Worm (Caenorhabditis elegans) whole organism, L2 larva: ENCODE measurements around the gene gar-2.

Experiments used
- R02D3.7 ChIP-seq: fragments of 150-350 bp; optimal IDR thresholded peaks from 2 replicates; lab custom pipeline; 2014; ENCODE audit warnings: missing biosample characterization, missing genetic modification characterization
- ama-1 ChIP-seq: fragments of 150-350 bp; optimal IDR thresholded peaks from 2 replicates; lab custom pipeline; 2018; ENCODE audit warnings: inconsistent platforms
- crh-2 ChIP-seq: sonication (generic microtip); optimal IDR thresholded peaks from 2 replicates; lab custom pipeline; 2017; ENCODE audit warnings: missing biosample characterization, missing genetic modification characterization
- dmd-4 ChIP-seq: sonication (generic microtip); optimal IDR thresholded peaks from 2 replicates; lab custom pipeline; 2017; ENCODE audit warnings: missing biosample characterization, missing genetic modification characterization
- egl-27 ChIP-seq: sonication (generic microtip); optimal IDR thresholded peaks from 3 replicates; lab custom pipeline; 2017; ENCODE audit warnings: missing biosample characterization, missing genetic modification reagents, missing genetic modification characterization
- fos-1 ChIP-seq: fragments of 150-350 bp; optimal IDR thresholded peaks from 2 replicates; lab custom pipeline; 2014; ENCODE audit warnings: missing biosample characterization, missing genetic modification characterization
- gmeb-1 ChIP-seq: fragments of 150-350 bp; optimal IDR thresholded peaks from 2 replicates; lab custom pipeline; 2014; ENCODE audit warnings: missing biosample characterization, missing genetic modification characterization
- lin-11 ChIP-seq: fragments of 150-350 bp; sonication (generic microtip); optimal IDR thresholded peaks from 2 replicates; lab custom pipeline; 2014; ENCODE audit warnings: missing biosample characterization, missing genetic modification characterization, inconsistent platforms, mixed read lengths
- nhr-11 ChIP-seq: fragments of 150-350 bp; optimal IDR thresholded peaks from 2 replicates; lab custom pipeline; 2014; ENCODE audit warnings: missing biosample characterization, missing genetic modification characterization
- nhr-237 ChIP-seq: fragments of 150-350 bp; optimal IDR thresholded peaks from 2 replicates; lab custom pipeline; 2014; ENCODE audit warnings: missing biosample characterization, missing genetic modification characterization
- peb-1 ChIP-seq: fragments of 150-350 bp; optimal IDR thresholded peaks from 2 replicates; lab custom pipeline; 2014; ENCODE audit warnings: missing biosample characterization, missing genetic modification characterization
- skn-1 ChIP-seq: sonication (generic microtip); optimal IDR thresholded peaks from 2 replicates; lab custom pipeline; 2017; ENCODE audit warnings: missing biosample characterization, missing genetic modification characterization
- snpc-4 ChIP-seq: fragments of 150-350 bp; optimal IDR thresholded peaks from 2 replicates; lab custom pipeline; 2014; ENCODE audit warnings: missing biosample characterization, missing genetic modification characterization
- unc-55 ChIP-seq: fragments of 150-350 bp; sonication (generic microtip); optimal IDR thresholded peaks from 3 replicates; lab custom pipeline; 2014; ENCODE audit warnings: missing biosample characterization, missing genetic modification reagents, missing genetic modification characterization

DNA sequence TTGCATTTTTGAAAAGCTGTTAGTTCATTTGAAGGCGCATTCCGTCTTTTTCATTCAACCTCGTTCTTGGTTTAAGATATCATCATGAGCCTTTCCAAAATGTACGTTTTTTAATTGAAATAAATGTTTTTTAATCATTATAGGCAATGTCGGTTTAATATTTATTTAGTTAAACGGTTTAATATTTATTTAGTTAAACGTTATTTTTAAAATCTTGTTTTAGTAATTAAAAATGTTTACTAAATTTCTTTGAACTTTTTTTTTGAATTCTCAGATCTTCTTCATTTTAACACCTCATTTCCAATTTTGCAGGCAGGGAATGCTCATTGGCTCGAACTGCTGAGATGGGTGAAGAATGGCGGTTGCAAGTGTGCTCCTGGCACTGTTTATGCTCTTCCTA lies at the start of gene gar-2:
- TF ChIP-seq nhr-237 (tag; lab: Kevin White, UChicago), result no peak
- TF ChIP-seq R02D3.7, result no peak
- TF ChIP-seq crh-2, result no peak
- no peak for TF ChIP-seq lin-11 (tag; lab: Kevin White, UChicago)
- TF ChIP-seq dmd-4, result no peak
- no peak for TF ChIP-seq fos-1
- TF ChIP-seq ama-1 (lab: Kevin White, UChicago), result no peak
- TF ChIP-seq unc-55 (GFP tag; lab: Kevin White, UChicago), result no peak
- TF ChIP-seq snpc-4 (tag; lab: Kevin White, UChicago), result no peak
- no peak for TF ChIP-seq skn-1 (tag; lab: Kevin White, UChicago)
- TF ChIP-seq peb-1, result no peak
- no peak for TF ChIP-seq nhr-11 (tag; lab: Kevin White, UChicago)
- no peak for TF ChIP-seq gmeb-1 (tag; lab: Kevin White, UChicago)
- no peak for TF ChIP-seq egl-27
